Worm (Caenorhabditis elegans) whole organism, L2 larva: ENCODE data around the gene coa-1.

Experiments used
- egl-27 ChIP-seq: sonication (generic microtip); optimal IDR thresholded peaks from 3 replicates; lab custom pipeline; 2017; ENCODE audit warnings: missing biosample characterization, missing genetic modification reagents, missing genetic modification characterization
- elt-1 ChIP-seq: fragments of 150-350 bp; optimal IDR thresholded peaks from 2 replicates; lab custom pipeline; 2014; ENCODE audit warnings: missing biosample characterization, missing genetic modification characterization
- elt-3 ChIP-seq: sonication (generic microtip); optimal IDR thresholded peaks from 2 replicates; lab custom pipeline; 2017; ENCODE audit warnings: missing biosample characterization, missing genetic modification characterization
- lsy-2 ChIP-seq, 2 experiments: fragments of 150-350 bp in 1 of 2; sonication (generic microtip) in 1 of 2; optimal IDR thresholded peaks; 2 replicates each; lab custom pipeline; 2014 to 2017; ENCODE audit warnings: missing biosample characterization in 2 of 2, missing genetic modification characterization in 2 of 2
- nhr-6 ChIP-seq: fragments of 150-350 bp; optimal IDR thresholded peaks from 2 replicates; lab custom pipeline; 2014; ENCODE audit warnings: missing biosample characterization, missing genetic modification characterization
- snpc-4 ChIP-seq: fragments of 150-350 bp; optimal IDR thresholded peaks from 2 replicates; lab custom pipeline; 2014; ENCODE audit warnings: missing biosample characterization, missing genetic modification characterization
- unc-39 ChIP-seq: fragments of 150-350 bp; optimal IDR thresholded peaks from 2 replicates; lab custom pipeline; 2014; ENCODE audit warnings: missing biosample characterization, missing genetic modification characterization
- unc-55 ChIP-seq: fragments of 150-350 bp; sonication (generic microtip); optimal IDR thresholded peaks from 3 replicates; lab custom pipeline; 2014; ENCODE audit warnings: missing biosample characterization, missing genetic modification reagents, missing genetic modification characterization
- unc-62 ChIP-seq: fragments of 150-350 bp; optimal IDR thresholded peaks from 2 replicates; lab custom pipeline; 2014; ENCODE audit warnings: missing biosample characterization, missing genetic modification reagents, missing genetic modification characterization
- ztf-1 ChIP-seq: fragments of 200-800 bp; sonication (Bioruptor generic); conservative IDR thresholded peaks from 2 replicates; pipeline ENCODE4 v1.3.6; 2022; ENCODE audit warnings: missing genetic modification characterization, missing compliant biosample characterization
- ztf-11 ChIP-seq: sonication (generic microtip); optimal IDR thresholded peaks from 2 replicates; lab custom pipeline; 2017; ENCODE audit warnings: missing biosample characterization, missing genetic modification characterization

ce11 chrIV:236138-236537, 31.0 kb downstream of the coa-1 start:
- TF ChIP-seq ztf-11 (tag; lab: Kevin White, UChicago), result no peak
- TF ChIP-seq snpc-4 (tag; lab: Kevin White, UChicago), result no peak
- TF ChIP-seq elt-1, result no peak
- no peak for TF ChIP-seq elt-3
- no peak for TF ChIP-seq ztf-1
- TF ChIP-seq unc-62, result no peak
- TF ChIP-seq egl-27 (tag; lab: Kevin White, UChicago), result no peak
- no peak for TF ChIP-seq unc-39
- TF ChIP-seq lsy-2 (tag; optimal IDR thresholded peaks at IDR 0.05; lab: Kevin White, UChicago), result no peak
- no peak for TF ChIP-seq unc-55 (GFP tag; lab: Kevin White, UChicago)
- no peak for TF ChIP-seq nhr-6 (tag; lab: Kevin White, UChicago)
